Worm (Caenorhabditis elegans) whole organism, early embryonic: ENCODE results near the gene pes-4.

Experiments used
- B0310.2 ChIP-seq: sonication (generic microtip); optimal IDR thresholded peaks from 2 replicates; lab custom pipeline; 2016; ENCODE audit warnings: mild to moderate bottlenecking, missing genetic modification characterization, missing compliant biosample characterization
- ama-1 ChIP-seq: fragments of 150-350 bp; optimal IDR thresholded peaks from 2 replicates; lab custom pipeline; 2014
- flt-1 ChIP-seq: fragments of 200-800 bp; sonication (Bioruptor generic); IDR thresholded peaks from 2 replicates; pipeline ENCODE4 v1.3.6; 2022; ENCODE audit warnings: missing genetic modification characterization, missing compliant biosample characterization
- hmg-4 ChIP-seq: fragments of 200-800 bp; sonication (Bioruptor generic); optimal IDR thresholded peaks from 2 replicates; lab custom pipeline; 2018; ENCODE audit warnings: mild to moderate bottlenecking, missing genetic modification characterization, missing compliant biosample characterization
- scrt-1 ChIP-seq: fragments of 200-800 bp; sonication (Bioruptor generic); IDR thresholded peaks from 2 replicates; pipeline ENCODE4 v1.3.6; 2022; ENCODE audit warnings: missing genetic modification characterization, missing compliant biosample characterization
- tbx-11 ChIP-seq: fragments of 200-800 bp; sonication (Bioruptor generic); IDR thresholded peaks from 2 replicates; pipeline ENCODE4 v1.3.6; 2022; ENCODE audit warnings: missing genetic modification characterization, missing compliant biosample characterization
- tbx-37 ChIP-seq: fragments of 200-800 bp; sonication (Bioruptor generic); conservative IDR thresholded peaks from 2 replicates; pipeline ENCODE4 v1.3.6; 2022; ENCODE audit warnings: missing genetic modification reagents, missing genetic modification characterization, missing compliant biosample characterization
- tra-4 ChIP-seq: sonication (generic microtip); optimal IDR thresholded peaks from 2 replicates; lab custom pipeline; 2017; ENCODE audit warnings: missing genetic modification characterization, missing compliant biosample characterization

DNA sequence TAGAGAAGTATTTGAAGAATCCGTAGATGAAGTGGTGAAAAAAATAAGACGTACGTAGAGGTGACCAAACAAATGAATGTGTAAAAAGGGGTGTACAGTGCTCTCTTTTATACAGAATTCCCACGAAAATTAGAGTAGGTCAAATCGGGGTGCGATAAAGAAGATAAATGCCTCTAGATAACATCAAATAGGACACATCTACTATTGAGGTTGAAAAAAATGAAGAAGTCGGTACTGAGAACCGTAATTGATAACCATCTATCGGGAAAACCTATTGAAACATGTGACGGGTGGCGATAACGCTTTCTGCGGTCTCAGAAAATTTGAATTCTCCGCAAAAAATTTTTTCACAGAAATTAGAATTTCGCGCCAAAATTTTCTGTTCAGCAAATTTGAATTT, 8.6 kb upstream of the pes-4 start, which contains the start of gene fbxa-61:
- TF ChIP-seq flt-1 (GFP tag; lab: Robert Waterston, UW) (no peak), tra-4 (tag; lab: Kevin White, UChicago) (no peak), ama-1 (lab: Kevin White, UChicago) (no peak), scrt-1 (GFP tag; lab: Robert Waterston, UW) (no peak), tbx-37 (GFP tag; lab: Robert Waterston, UW) (no peak), hmg-4 (GFP tag; lab: Kevin White, UChicago) (no peak), B0310.2 (tag; lab: Kevin White, UChicago) (no peak), tbx-11 (GFP tag; lab: Robert Waterston, UW) (no peak)
